Fruit fly (Drosophila melanogaster) whole organism, prepupa: ENCODE data around the gene CG32971.

Experiments
- CG11762 ChIP-seq: fragments of 200-800 bp; sonication (Bioruptor generic); optimal IDR thresholded peaks from 3 replicates; lab custom pipeline; 2016; ENCODE audit warnings: missing biosample characterization, missing genetic modification characterization; ENCODE audit not compliant: insufficient read depth
- CG6854 ChIP-seq: fragments of 200-800 bp; sonication (Bioruptor generic); optimal IDR thresholded peaks from 2 replicates; lab custom pipeline; 2017; ENCODE audit warnings: missing biosample characterization, mild to moderate bottlenecking, missing genetic modification characterization
- CG8319 ChIP-seq: fragments of 200-800 bp; sonication (Bioruptor generic); optimal IDR thresholded peaks from 3 replicates; lab custom pipeline; 2016; ENCODE audit warnings: missing biosample characterization, missing genetic modification characterization
- Eip78C ChIP-seq: fragments of 200-800 bp; sonication (Bioruptor generic); peaks from one replicate; lab custom pipeline; 2016; ENCODE audit warnings: missing biosample characterization, missing genetic modification characterization
- Eip93F ChIP-seq: fragments of 200-800 bp; sonication (Bioruptor generic); optimal IDR thresholded peaks from 2 replicates; lab custom pipeline; 2016; ENCODE audit warnings: missing biosample characterization, mild to moderate bottlenecking, missing genetic modification characterization
- Hr39 ChIP-seq: fragments of 200-800 bp; sonication (Bioruptor generic); optimal IDR thresholded peaks from 2 replicates; lab custom pipeline; 2016; ENCODE audit warnings: missing biosample characterization, missing genetic modification characterization
- Sox102F ChIP-seq: fragments of 200-800 bp; sonication (Bioruptor generic); optimal IDR thresholded peaks from 2 replicates; lab custom pipeline; 2016; ENCODE audit warnings: missing biosample characterization, mild to moderate bottlenecking, missing genetic modification characterization
- acj6 ChIP-seq: fragments of 200-800 bp; sonication (Bioruptor generic); optimal IDR thresholded peaks from 3 replicates; lab custom pipeline; 2016; ENCODE audit warnings: missing biosample characterization, missing genetic modification characterization
- dac ChIP-seq: fragments of 200-800 bp; sonication (Bioruptor generic); optimal IDR thresholded peaks from 2 replicates; lab custom pipeline; 2017; ENCODE audit warnings: missing biosample characterization, mild to moderate bottlenecking, missing genetic modification characterization
- dsx ChIP-seq: fragments of 200-800 bp; optimal IDR thresholded peaks from 3 replicates; lab custom pipeline; 2019; ENCODE audit warnings: missing biosample characterization, mild to moderate bottlenecking, missing genetic modification characterization, moderate library complexity; ENCODE audit not compliant: poor library complexity, severe bottlenecking
- pdm3 ChIP-seq: fragments of 200-800 bp; sonication (Bioruptor generic); optimal IDR thresholded peaks from 3 replicates; lab custom pipeline; 2016; ENCODE audit warnings: missing biosample characterization, missing genetic modification characterization

- TF ChIP-seq Eip78C (GFP tag; lab: Kevin White, UChicago): peak; percentile 60
- no peak for TF ChIP-seq CG8319 (GFP tag; lab: Kevin White, UChicago)
- no peak for TF ChIP-seq Sox102F (GFP tag; lab: Kevin White, UChicago)
- no peak for TF ChIP-seq Eip93F (GFP tag; lab: Kevin White, UChicago)
- TF ChIP-seq pdm3 (GFP tag; lab: Kevin White, UChicago): no peak
- no peak for TF ChIP-seq dac (GFP tag; lab: Kevin White, UChicago)
- no peak for TF ChIP-seq acj6
- no peak for TF ChIP-seq Hr39
- TF ChIP-seq CG11762 (GFP tag; lab: Kevin White, UChicago): no peak
- no peak for TF ChIP-seq CG6854 (GFP tag; lab: Kevin White, UChicago)
- TF ChIP-seq dsx (GFP tag; lab: Kevin White, UChicago): peak; percentile 20
These were observed 26.2 kb downstream of the CG32971 start for dm6 chr2L:14300718-14301361.
